Worm (Caenorhabditis elegans): Measurements from ENCODE around the gene R07E5.17.

The R07E5.17 gene

ce11 chrIII:4439493-4439983, 35.3 kb upstream of the R07E5.17 start, which contains the start of gene C28A5.2:
C28A5.2 (minus strand) TSS chrIII:4439543.
- no peak for TF ChIP-seq mab-9 (GFP tag; IDR thresholded peaks at IDR 0.05)
- TF ChIP-seq efl-1 (optimal IDR thresholded peaks at IDR 0.05) = no peak
- peak in 1 of 2 experiments; percentile 29 for TF ChIP-seq efl-1 (GFP tag; optimal IDR thresholded peaks at IDR 0.05 in 1 of 2)

- TF ChIP-seq ceh-8 (GFP tag; optimal IDR thresholded peaks at IDR 0.05) = no peak
- no peak for TF ChIP-seq efl-1 (optimal IDR thresholded peaks at IDR 0.05)
- TF ChIP-seq efl-1 (GFP tag; optimal IDR thresholded peaks at IDR 0.05 in 1 of 2) = peak in 1 of 2 experiments; percentile 59
These were observed 31.0 kb upstream of the R07E5.17 start for ce11 chrIII:4435262-4435661.

DNA sequence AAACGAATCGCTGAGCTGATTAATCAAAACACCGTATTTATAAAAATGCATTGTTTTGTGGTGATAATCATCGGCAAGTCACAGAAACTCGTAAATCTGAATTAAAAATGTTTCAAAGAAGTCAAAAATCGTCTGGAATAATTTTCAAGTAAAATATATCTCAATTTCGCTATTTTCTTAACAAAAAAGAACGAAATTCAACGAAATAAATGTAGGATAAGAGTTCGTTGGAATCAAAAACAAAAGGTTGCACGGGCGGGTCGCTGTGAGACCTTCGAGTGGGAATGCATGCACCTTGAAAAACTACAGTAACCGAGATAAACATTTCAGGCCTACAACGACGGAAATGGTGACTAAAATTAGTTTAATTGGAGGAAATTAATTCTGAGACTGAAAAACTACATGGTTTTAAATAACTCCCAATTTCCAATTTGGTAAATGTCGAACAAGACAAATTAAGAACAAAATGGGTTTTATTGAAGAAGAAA, 30.1 kb upstream of the R07E5.17 start, which contains the start of gene C28A5.1:
Gene C28A5.1, minus strand, starts transcription at position 51 of the 488 bp plus-strand sequence.
- TF ChIP-seq ceh-63 (GFP tag; optimal IDR thresholded peaks at IDR 0.05) (peak; percentile 27), hlh-4 (tag; optimal IDR thresholded peaks at IDR 0.05) (no peak)

ce11 chrIII:4429402-4429801, 25.2 kb upstream of the R07E5.17 start, which contains the start of gene C28A5.6:
C28A5.6 (minus strand) TSS chrIII:4429502.
- TF ChIP-seq lir-3 (tag; optimal IDR thresholded peaks at IDR 0.05; ENCODE audit: poor library complexity) = no peak
- no peak for TF ChIP-seq unc-130 (tag; optimal IDR thresholded peaks at IDR 0.05)
- TF ChIP-seq ztf-4 (tag; optimal IDR thresholded peaks at IDR 0.05) = no peak
- no peak for TF ChIP-seq mef-2 (tag; optimal IDR thresholded peaks at IDR 0.05)

DNA sequence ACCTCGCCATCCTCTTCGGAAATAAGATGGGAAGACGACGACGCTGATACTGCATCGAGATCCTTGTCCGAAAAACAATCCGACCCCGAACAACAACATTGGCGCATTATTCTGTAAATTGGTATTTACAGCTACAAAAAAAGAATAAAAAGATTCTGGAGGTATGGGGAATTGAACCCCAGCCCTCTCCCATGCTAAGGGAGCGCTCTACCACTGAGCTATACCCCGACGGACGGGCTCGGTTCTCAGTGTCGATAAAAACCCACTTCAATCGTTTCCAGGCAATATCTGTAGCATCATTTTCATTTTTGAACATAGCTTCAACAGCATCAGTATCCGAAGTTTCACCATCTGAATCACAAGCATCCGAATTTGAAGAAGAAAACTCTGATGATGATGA, 24.6 kb upstream of the R07E5.17 start:
- TF ChIP-seq tlp-1 (tag; optimal IDR thresholded peaks at IDR 0.05) = no peak
- no peak for TF ChIP-seq nhr-12 (tag; optimal IDR thresholded peaks at IDR 0.05)
- peak; percentile 22 for TF ChIP-seq snpc-4 (tag; optimal IDR thresholded peaks at IDR 0.05)
- TF ChIP-seq mab-9 (GFP tag; IDR thresholded peaks at IDR 0.05) = no peak
- no peak for TF ChIP-seq isw-1 (GFP tag; IDR thresholded peaks at IDR 0.05)
- peak in 1 of 2 experiments; percentile 10 for TF ChIP-seq efl-1 (optimal IDR thresholded peaks at IDR 0.05)
- TF ChIP-seq efl-1 (GFP tag; optimal IDR thresholded peaks at IDR 0.05 in 1 of 2) = peak in 1 of 2 experiments; percentile 63
- TF ChIP-seq skn-1 (tag; optimal IDR thresholded peaks at IDR 0.05) = no peak
- no peak for TF ChIP-seq blmp-1 (tag; optimal IDR thresholded peaks at IDR 0.05)
- no peak for TF ChIP-seq nhr-19 (GFP tag; conservative IDR thresholded peaks at IDR 0.05)
- no peak for TF ChIP-seq F16B12.6 (tag; optimal IDR thresholded peaks at IDR 0.05)
- no peak for TF ChIP-seq fos-1 (tag; optimal IDR thresholded peaks at IDR 0.05)
- TF ChIP-seq lin-35 (GFP tag; optimal IDR thresholded peaks at IDR 0.05) = peak in 1 of 2 experiments; percentile 13
- TF ChIP-seq rnt-1 (tag; optimal IDR thresholded peaks at IDR 0.05) = peak; percentile 28
- no peak for TF ChIP-seq dsc-1 (tag; optimal IDR thresholded peaks at IDR 0.05)
- TF ChIP-seq alr-1 (tag; optimal IDR thresholded peaks at IDR 0.05; ENCODE audit: borderline replicate concordance) = no peak
- no peak for TF ChIP-seq tbx-2 (tag; optimal IDR thresholded peaks at IDR 0.05)
- no peak for TF ChIP-seq nhr-77 (tag; optimal IDR thresholded peaks at IDR 0.05)
- TF ChIP-seq ceh-8 (GFP tag; optimal IDR thresholded peaks at IDR 0.05) = no peak
- no peak for TF ChIP-seq sox-4 (tag; optimal IDR thresholded peaks at IDR 0.05)
- TF ChIP-seq nhr-90 (tag; optimal IDR thresholded peaks at IDR 0.05; ENCODE audit: poor library complexity) = no peak

DNA sequence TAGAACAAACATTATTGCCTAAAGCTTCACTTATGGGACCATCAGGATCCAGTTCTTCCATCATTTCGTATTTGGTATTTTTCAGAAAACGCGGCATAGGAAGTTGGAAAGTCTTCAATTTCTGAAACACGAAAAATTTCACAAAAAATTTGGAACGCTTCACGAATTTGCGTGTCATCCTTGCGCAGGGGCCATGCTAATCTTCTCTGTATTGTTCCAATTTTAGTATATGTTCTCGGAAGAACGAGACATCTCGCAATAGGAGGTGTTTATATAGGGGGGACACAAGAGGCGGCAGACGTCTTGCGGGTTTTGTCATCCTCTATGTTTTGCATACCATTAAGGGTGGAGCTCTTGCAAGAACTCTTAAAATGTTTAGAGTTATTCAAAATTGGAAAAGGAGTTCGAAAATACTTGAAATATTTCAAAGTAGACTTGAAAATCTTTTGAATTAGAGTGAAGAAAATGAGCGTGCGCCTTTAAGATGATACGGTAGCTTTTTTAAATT, 22.5 kb upstream of the R07E5.17 start:
- peak; percentile 38 for TF ChIP-seq rnt-1 (tag; optimal IDR thresholded peaks at IDR 0.05)
- peak; percentile 3 for TF ChIP-seq fkh-8 (tag; optimal IDR thresholded peaks at IDR 0.05)
- peak; percentile 26 for TF ChIP-seq lin-14 (GFP tag; optimal IDR thresholded peaks at IDR 0.05)
- TF ChIP-seq elt-2 (tag; optimal IDR thresholded peaks at IDR 0.05) = peak; percentile 6
- TF ChIP-seq C16A3.4 (tag; optimal IDR thresholded peaks at IDR 0.05) = peak; percentile 6
- peak; percentile 96 for TF ChIP-seq snpc-4 (tag; optimal IDR thresholded peaks at IDR 0.05)
- peak; percentile 29 for TF ChIP-seq zip-4 (GFP tag; optimal IDR thresholded peaks at IDR 0.05)
- TF ChIP-seq efl-1 (optimal IDR thresholded peaks at IDR 0.05) = peak in 1 of 2 experiments; percentile 26
- peak in 1 of 2 experiments; percentile 88 for TF ChIP-seq efl-1 (GFP tag; optimal IDR thresholded peaks at IDR 0.05 in 1 of 2)
- peak in 1 of 3 experiments; percentile 30 for TF ChIP-seq dpl-1 (GFP tag; optimal IDR thresholded peaks at IDR 0.05)
- peak; percentile 35; the same call in 1 of the 2 replicates for TF ChIP-seq ceh-88 (GFP tag; IDR thresholded peaks at IDR 0.05)
- peak; percentile 63 for TF ChIP-seq nhr-47 (tag; optimal IDR thresholded peaks at IDR 0.05)
- TF ChIP-seq unc-86 (tag; optimal IDR thresholded peaks at IDR 0.05) = peak; percentile 6
- TF ChIP-seq swsn-7 (tag; optimal IDR thresholded peaks at IDR 0.05) = peak; percentile 45
- 0 out of 2 replicates have a peak, but pooled peaks have one; percentile 14 for TF ChIP-seq isw-1 (GFP tag; IDR thresholded peaks at IDR 0.05)
- peak; percentile 86 for TF ChIP-seq nhr-19 (GFP tag; conservative IDR thresholded peaks at IDR 0.05)
- TF ChIP-seq irx-1 (tag; optimal IDR thresholded peaks at IDR 0.05) = peak; percentile 19
- peak; percentile 9 for TF ChIP-seq xbp-1 (tag; optimal IDR thresholded peaks at IDR 0.05)
- TF ChIP-seq snu-23 (GFP tag; optimal IDR thresholded peaks at IDR 0.05) = peak; percentile 23
- peak in 1 of 2 experiments; percentile 21 for TF ChIP-seq lsy-2 (tag; optimal IDR thresholded peaks at IDR 0.05)

Measured in whole organism, L1 larva.